Fruit fly (Drosophila melanogaster) Kc167 (cell line): Measurements from ENCODE around the gene ocn.
A peak's percentile ranks its signal among the peaks of the same experiment; 100 is the strongest.

Source experiments
- Myc ChIP-seq: fragments of >200 bp; optimal IDR thresholded peaks from 2 replicates; lab custom pipeline; 2017; ENCODE audit warnings: missing external identifiers
- Sin3A ChIP-seq: fragments of >200 bp; optimal IDR thresholded peaks from 2 replicates; lab custom pipeline; 2018; ENCODE audit warnings: missing external identifiers
- h ChIP-seq: fragments of >200 bp; optimal IDR thresholded peaks from 3 replicates; lab custom pipeline; 2018; ENCODE audit warnings: missing external identifiers
- insv ChIP-seq: fragments of >200 bp; optimal IDR thresholded peaks from 3 replicates; lab custom pipeline; 2018; ENCODE audit warnings: missing external identifiers
- psq ChIP-seq: fragments of >200 bp; optimal IDR thresholded peaks from 2 replicates; lab custom pipeline; 2017; ENCODE audit warnings: missing external identifiers
- ttk ChIP-seq: sonication (Bioruptor generic); optimal IDR thresholded peaks from 2 replicates; lab custom pipeline; 2017; ENCODE audit warnings: missing external identifiers

Gene ocn

DNA sequence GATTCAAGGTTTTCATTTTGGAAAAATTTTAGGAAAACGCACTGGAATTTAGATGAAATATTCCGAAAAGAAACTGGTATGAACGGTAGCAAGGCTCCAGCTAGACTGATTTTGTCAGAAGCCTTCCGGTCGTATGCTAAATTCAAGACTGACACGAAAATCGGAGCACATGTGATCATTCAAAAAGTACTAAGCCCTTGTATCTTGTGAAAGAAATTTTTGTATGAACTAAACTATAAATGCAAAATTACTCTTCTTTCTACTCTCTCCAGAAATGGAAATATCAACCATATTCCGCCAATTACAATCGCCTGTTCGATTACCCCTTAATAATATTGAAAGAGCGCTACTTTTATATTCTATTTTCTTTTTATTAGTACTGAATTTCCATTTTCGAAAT lies at the start of gene ocn:
TSS of gene ocn (minus strand) at position 101 of the 400 bp plus-strand sequence.
- TF ChIP-seq ttk (lab: Kevin White, UChicago) (no peak), insv (no peak), Sin3A (lab: Kevin White, UChicago) (no peak), h (no peak), Myc (no peak), psq (no peak)

- TF ChIP-seq psq (no peak), ttk (lab: Kevin White, UChicago) (no peak), Sin3A (lab: Kevin White, UChicago) (no peak), Myc (no peak)
Measured at dm6 chr3R:30084137-30084536, 46.6 kb upstream of the ocn start.

DNA sequence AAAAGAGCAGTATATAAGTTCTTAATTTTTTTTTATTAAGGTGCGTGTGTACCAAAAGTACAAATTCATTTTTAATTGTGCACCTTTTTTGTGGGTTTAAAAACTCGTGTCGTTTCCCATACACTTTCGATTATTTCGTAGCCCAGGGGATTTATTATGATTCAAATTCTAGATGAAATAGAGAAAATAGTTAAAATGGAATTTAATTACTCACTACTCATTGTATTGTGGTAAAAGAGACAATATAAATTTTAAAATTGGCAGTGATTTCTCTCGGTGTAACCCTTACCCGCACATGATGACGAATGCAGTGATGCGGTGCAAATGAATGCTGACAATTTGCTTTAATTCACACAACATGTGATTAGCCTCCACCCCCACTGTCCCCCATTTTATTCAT lies 45.7 kb upstream of the ocn start:
- TF ChIP-seq ttk (lab: Kevin White, UChicago) (no peak), psq (no peak), insv (no peak), h (no peak), Sin3A (lab: Kevin White, UChicago) (no peak), Myc (no peak)

- TF ChIP-seq insv (no peak), Sin3A (lab: Kevin White, UChicago) (no peak), psq (no peak)
Measured at dm6 chr3R:30076088-30076487, 38.6 kb upstream of the ocn start.

dm6 chr3R:30071827-30072226 lies 34.3 kb upstream of the ocn start:
- TF ChIP-seq ttk (lab: Kevin White, UChicago) = no peak
- no peak for TF ChIP-seq psq
- TF ChIP-seq h = no peak
- TF ChIP-seq Sin3A (lab: Kevin White, UChicago) = no peak

dm6 chr3R:30070198-30070597 lies 32.7 kb upstream of the ocn start:
- no peak for TF ChIP-seq ttk (lab: Kevin White, UChicago)

- no peak for TF ChIP-seq insv
- TF ChIP-seq Myc = no peak
- no peak for TF ChIP-seq Sin3A (lab: Kevin White, UChicago)
- TF ChIP-seq psq = no peak
- TF ChIP-seq ttk (lab: Kevin White, UChicago) = no peak
- no peak for TF ChIP-seq h
Measured at dm6 chr3R:30066004-30066403, 28.5 kb upstream of the ocn start.

DNA sequence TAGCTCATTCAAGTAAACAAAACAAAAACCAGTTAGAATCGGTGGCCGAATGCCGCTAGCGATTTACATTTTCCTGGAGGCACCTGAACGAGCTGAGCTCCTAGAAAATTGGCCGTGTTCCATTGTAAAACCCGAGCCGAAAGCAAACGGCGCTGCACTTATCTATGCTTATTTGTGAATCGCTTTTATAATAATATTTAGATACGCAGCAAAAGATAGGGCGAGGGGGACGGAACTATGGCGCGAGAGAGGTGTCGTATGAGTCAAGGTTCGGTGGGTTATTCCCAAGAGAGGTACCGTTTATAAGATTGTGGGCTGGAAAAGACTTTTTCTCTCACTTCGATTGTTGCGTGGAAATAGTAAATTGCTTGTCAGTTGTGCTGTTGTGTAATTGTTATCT lies 26.2 kb upstream of the ocn start:
- TF ChIP-seq Sin3A (lab: Kevin White, UChicago) = no peak
- no peak for TF ChIP-seq psq
- TF ChIP-seq ttk (lab: Kevin White, UChicago) = no peak
- no peak for TF ChIP-seq h
- no peak for TF ChIP-seq insv
- TF ChIP-seq Myc = no peak

dm6 chr3R:30062543-30062942 lies 25.0 kb upstream of the ocn start:
- no peak for TF ChIP-seq Sin3A (lab: Kevin White, UChicago)
- TF ChIP-seq ttk (lab: Kevin White, UChicago) = no peak
- TF ChIP-seq insv = no peak
- no peak for TF ChIP-seq Myc
- TF ChIP-seq psq = no peak
- no peak for TF ChIP-seq h

- no peak for TF ChIP-seq h
- TF ChIP-seq psq = no peak
- TF ChIP-seq insv = no peak
- no peak for TF ChIP-seq Sin3A (lab: Kevin White, UChicago)
- no peak for TF ChIP-seq ttk (lab: Kevin White, UChicago)
- TF ChIP-seq Myc = no peak
Measured at dm6 chr3R:30061980-30062379, 24.4 kb upstream of the ocn start.

- TF ChIP-seq ttk (lab: Kevin White, UChicago) (no peak), h (no peak), Myc (no peak), psq (no peak), insv (no peak), Sin3A (lab: Kevin White, UChicago) (no peak)
Measured at dm6 chr3R:30061154-30061482, 23.6 kb upstream of the ocn start.

DNA sequence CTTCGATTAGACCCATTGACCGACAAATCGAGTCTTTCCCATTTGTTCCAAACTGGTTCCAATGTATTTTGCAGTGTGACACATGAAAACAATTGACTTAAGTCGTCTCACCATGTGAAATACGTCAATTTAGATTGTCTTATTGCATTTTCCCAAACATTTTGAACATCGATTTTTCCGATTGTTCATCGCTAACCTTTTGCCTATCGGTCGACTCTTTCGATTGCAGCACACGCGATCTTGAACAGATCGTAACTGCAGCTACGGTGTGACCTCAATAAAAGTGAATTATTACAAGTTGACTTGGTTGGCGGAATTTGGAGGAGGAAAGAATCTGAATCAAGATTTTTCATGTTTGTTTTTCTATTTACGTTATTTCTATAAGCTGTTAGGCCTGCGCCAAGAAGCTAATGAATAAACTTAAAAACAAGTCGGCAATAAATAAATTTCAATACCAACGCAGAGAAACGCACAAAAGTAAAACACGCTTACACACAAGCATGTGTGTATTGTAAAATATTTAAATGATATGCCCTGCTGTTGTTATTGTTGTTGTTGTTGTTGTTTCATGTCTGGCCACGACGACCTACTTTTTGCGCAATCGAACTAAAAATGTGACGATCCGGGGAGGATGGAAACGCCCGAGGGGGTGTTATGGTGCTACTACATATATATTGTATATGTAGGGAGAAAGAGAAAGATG lies 23.1 kb upstream of the ocn start:
- no peak for TF ChIP-seq h
- TF ChIP-seq psq = no peak
- no peak for TF ChIP-seq ttk (lab: Kevin White, UChicago)
- TF ChIP-seq Sin3A (lab: Kevin White, UChicago) = no peak
- TF ChIP-seq Myc = no peak
- no peak for TF ChIP-seq insv

- no peak for TF ChIP-seq Myc
- TF ChIP-seq insv = no peak
- no peak for TF ChIP-seq ttk (lab: Kevin White, UChicago)
- no peak for TF ChIP-seq h
- TF ChIP-seq psq = no peak
- no peak for TF ChIP-seq Sin3A (lab: Kevin White, UChicago)
Measured at dm6 chr3R:30059944-30060343, 22.4 kb upstream of the ocn start.

DNA sequence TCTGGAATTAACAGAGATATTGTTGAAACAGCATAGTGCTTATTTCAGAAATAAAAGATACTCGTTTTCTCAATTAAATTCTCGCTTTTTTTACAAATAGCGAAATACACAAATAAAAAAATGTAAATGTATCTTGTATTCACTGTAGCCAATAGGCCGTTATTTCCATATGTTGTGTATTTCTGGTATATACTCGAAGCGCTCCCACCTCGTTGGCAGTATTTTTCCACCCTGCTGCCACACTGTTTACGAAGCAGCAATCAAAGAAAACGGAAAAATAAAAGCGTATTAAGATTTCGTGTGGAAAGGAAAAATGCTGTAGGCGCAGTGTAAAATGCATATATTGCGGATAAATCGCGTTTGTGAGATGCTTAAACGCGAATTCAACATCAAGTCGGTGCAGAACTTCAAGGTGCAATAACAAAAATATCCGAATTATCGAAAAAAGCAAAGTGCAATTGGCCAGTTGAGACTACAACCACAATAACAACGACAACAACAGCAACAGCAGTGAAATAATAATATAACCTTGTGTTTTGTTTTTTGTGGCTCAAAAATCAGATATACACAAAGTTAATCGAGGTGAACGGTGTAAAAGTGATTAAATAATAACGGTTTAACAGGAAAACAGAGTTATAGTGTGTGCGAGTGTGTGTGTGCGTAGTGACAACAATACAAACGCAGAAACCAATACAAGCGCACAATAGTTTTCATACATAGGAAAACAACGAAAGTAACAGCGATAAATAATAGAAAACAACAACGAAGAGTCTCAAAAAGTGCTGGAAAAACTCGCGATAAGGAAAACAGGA lies 20.7 kb upstream of the ocn start, which contains the start of gene sima:
TSS of gene sima (plus strand) at position 255 of the 812 bp plus-strand sequence.
- TF ChIP-seq h (no peak), psq (peak; percentile 93)
